Worm (Caenorhabditis elegans) whole organism, L1 larva: Measurements from ENCODE around the gene F08F1.4.

Experiments used
- lin-15B ChIP-seq: fragments of 150-350 bp; sonication (generic microtip); optimal IDR thresholded peaks from 3 replicates; lab custom pipeline; 2014; ENCODE audit warnings: missing biosample characterization, missing genetic modification characterization
- mdl-1 ChIP-seq, 2 experiments: fragments of 150-350 bp; optimal IDR thresholded peaks; 2 replicates each; lab custom pipeline; 2014 to 2017; ENCODE audit warnings: missing biosample characterization in 2 of 2, missing genetic modification characterization in 2 of 2, inconsistent platforms in 1 of 2
- nhr-77 ChIP-seq: fragments of 150-350 bp; optimal IDR thresholded peaks from 2 replicates; lab custom pipeline; 2014; ENCODE audit warnings: missing biosample characterization, missing genetic modification characterization

- no peak for TF ChIP-seq lin-15B (tag; lab: Kevin White, UChicago)
- TF ChIP-seq mdl-1 (tag; optimal IDR thresholded peaks at IDR 0.05; lab: Kevin White, UChicago) = no peak
- no peak for TF ChIP-seq nhr-77 (tag; lab: Kevin White, UChicago)
Observed at ce11 chrX:8418382-8418781, 5.2 kb downstream of the F08F1.4 start, which contains the start of gene spp-13.
